Worm (Caenorhabditis elegans) whole organism, young adult: ENCODE data around the gene pqn-36.

Experiments
- Y53F4B.3 ChIP-seq: fragments of 200-800 bp; sonication (Bioruptor generic); IDR thresholded peaks from 2 replicates; pipeline ENCODE4 v1.3.6; 2022; ENCODE audit warnings: missing genetic modification reagents, missing genetic modification characterization, missing compliant biosample characterization
- ceh-58 ChIP-seq: fragments of 200-800 bp; sonication (Bioruptor generic); IDR thresholded peaks from 2 replicates; pipeline ENCODE4 v1.3.6; 2022; ENCODE audit warnings: missing genetic modification characterization, missing compliant biosample characterization
- snpc-4 ChIP-seq, 5 experiments: fragments of 150-350 bp in 1 of 5; sonication (generic microtip) in 4 of 5; optimal IDR thresholded peaks; 2 replicates each; lab custom pipeline; 2014 to 2018; ENCODE audit warnings: missing genetic modification characterization in 5 of 5, missing biosample characterization in 3 of 5, antibody characterized with exemption in 2 of 5, mild to moderate bottlenecking in 2 of 5, missing compliant biosample characterization in 2 of 5, missing genotype in 2 of 5, moderate library complexity in 2 of 5, missing genetic modification reagents in 1 of 5

DNA sequence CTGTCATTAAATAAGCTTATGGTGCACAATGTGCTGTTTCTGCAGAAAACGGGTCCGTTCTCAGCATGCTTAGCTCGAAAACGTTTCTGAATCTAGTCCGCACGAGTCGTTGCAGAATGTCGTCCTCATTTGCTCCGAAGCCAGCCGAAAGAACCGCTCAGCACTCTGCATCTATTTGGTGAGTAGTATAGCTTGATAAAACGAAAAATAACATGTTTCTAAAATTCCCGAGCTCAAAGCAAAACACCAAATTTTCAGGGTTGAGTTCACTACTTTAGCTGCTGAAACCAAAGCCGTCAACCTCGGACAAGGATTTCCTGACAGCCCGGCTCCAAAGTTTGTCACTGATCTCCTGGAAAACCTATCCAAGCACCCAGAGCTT lies 26.4 kb upstream of the pqn-36 start, which contains the start of gene nkat-3:
- TF ChIP-seq ceh-58 (GFP tag; lab: Robert Waterston, UW) (no peak), Y53F4B.3 (GFP tag; lab: Robert Waterston, UW) (no peak), snpc-4 (GFP tag; optimal IDR thresholded peaks at IDR 0.05; lab: Kevin White, UChicago) (no peak), snpc-4 (tag; optimal IDR thresholded peaks at IDR 0.05; lab: Kevin White, UChicago) (no peak)
